Fruit fly (Drosophila melanogaster): ENCODE results near the gene CG43783.
A peak's percentile ranks its signal among the peaks of the same experiment; 100 is the strongest.

CG43783 gene

dm6 chr3L:8974478-8975477, 20.7 kb upstream of the CG43783 start, which contains the start of the genes pix and Srp68 (continued):
- TF ChIP-seq CG1602 (GFP tag; optimal IDR thresholded peaks at IDR 0.05), result peak; percentile 53
- peak; percentile 30 for TF ChIP-seq kay (GFP tag; optimal IDR thresholded peaks at IDR 0.05)
- TF ChIP-seq CG13123 (GFP tag; optimal IDR thresholded peaks at IDR 0.05), result peak; percentile 34
- TF ChIP-seq CG8944 (GFP tag; optimal IDR thresholded peaks at IDR 0.05), result no peak
- TF ChIP-seq mirr (GFP tag; optimal IDR thresholded peaks at IDR 0.05), result no peak
- peak; percentile 32 for TF ChIP-seq CG4854 (GFP tag; optimal IDR thresholded peaks at IDR 0.05)
- no peak for TF ChIP-seq Elba2 (GFP tag; optimal IDR thresholded peaks at IDR 0.05)
- TF ChIP-seq Mrtf (GFP tag; IDR thresholded peaks at IDR 0.05), result no peak
- peak; percentile 81 for TF ChIP-seq CG10543 (GFP tag; optimal IDR thresholded peaks at IDR 0.05)
- TF ChIP-seq CG6683 (GFP tag; optimal IDR thresholded peaks at IDR 0.05), result peak; percentile 18
- TF ChIP-seq Hmx (GFP tag; optimal IDR thresholded peaks at IDR 0.05), result no peak
- TF ChIP-seq Bgb (GFP tag; IDR thresholded peaks at IDR 0.05; ENCODE audit: partially characterized antibody), result peak; percentile 47; the same call in 1 of the 2 replicates
- TF ChIP-seq CG17328 (GFP tag; IDR thresholded peaks at IDR 0.05), result no peak
- TF ChIP-seq gcm (GFP tag; optimal IDR thresholded peaks at IDR 0.05), result peak; percentile 47
- TF ChIP-seq Side (GFP tag; optimal IDR thresholded peaks at IDR 0.05), result no peak
- no peak for TF ChIP-seq grn (GFP tag; optimal IDR thresholded peaks at IDR 0.05)
- peak; percentile 81 for TF ChIP-seq dm (GFP tag; optimal IDR thresholded peaks at IDR 0.05)
- peak; percentile 3 for TF ChIP-seq psq (GFP tag; optimal IDR thresholded peaks at IDR 0.05)
- no peak for TF ChIP-seq HmgD (GFP tag; optimal IDR thresholded peaks at IDR 0.05)
- peak; percentile 19 for TF ChIP-seq CG8089 (GFP tag; optimal IDR thresholded peaks at IDR 0.05)
- TF ChIP-seq Hr51 (GFP tag; optimal IDR thresholded peaks at IDR 0.05), result peak in 1 of 2 experiments; percentile 14
- no peak for TF ChIP-seq gem (tag; optimal IDR thresholded peaks at IDR 0.05)
- peak; percentile 17 for TF ChIP-seq CG30431 (GFP tag; optimal IDR thresholded peaks at IDR 0.05)
- TF ChIP-seq CG11504 (tag; optimal IDR thresholded peaks at IDR 0.05), result no peak
- peak; percentile 30 for TF ChIP-seq CG34376 (GFP tag; optimal IDR thresholded peaks at IDR 0.05)
- TF ChIP-seq nau (GFP tag; optimal IDR thresholded peaks at IDR 0.05), result no peak
- TF ChIP-seq Sin3A (optimal IDR thresholded peaks at IDR 0.05), result peak; percentile 42
- peak; percentile 46 for TF ChIP-seq CG3281 (GFP tag; optimal IDR thresholded peaks at IDR 0.05)
- TF ChIP-seq Usf (GFP tag; optimal IDR thresholded peaks at IDR 0.05), result peak; percentile 44
- TF ChIP-seq Opbp (GFP tag; IDR thresholded peaks at IDR 0.05; ENCODE audit: partially characterized antibody), result peak; percentile 66; the same call in 2 of the 3 replicates
- TF ChIP-seq CG30020 (tag; optimal IDR thresholded peaks at IDR 0.05), result peak; percentile 78
- peak; percentile 16; the same call in 1 of the 2 replicates for TF ChIP-seq tna (GFP tag; IDR thresholded peaks at IDR 0.05; ENCODE audit: partially characterized antibody)
- TF ChIP-seq Camta (GFP tag; optimal IDR thresholded peaks at IDR 0.05), result no peak
- peak; percentile 61 for TF ChIP-seq Hsf (GFP tag; optimal IDR thresholded peaks at IDR 0.05)
- peak; percentile 63 for TF ChIP-seq twi (tag; optimal IDR thresholded peaks at IDR 0.05)
- peak; percentile 80 for TF ChIP-seq CG14860 (GFP tag; IDR thresholded peaks at IDR 0.05; ENCODE audit: partially characterized antibody)
- no peak for TF ChIP-seq CG4730 (GFP tag; IDR thresholded peaks at IDR 0.05)
- TF ChIP-seq gce (GFP tag; IDR thresholded peaks at IDR 0.05), result no peak
- peak; percentile 15 for TF ChIP-seq Mad (GFP tag; optimal IDR thresholded peaks at IDR 0.05)
- peak; percentile 66 for TF ChIP-seq p53 (GFP tag; optimal IDR thresholded peaks at IDR 0.05)
- peak; percentile 47 for TF ChIP-seq zen (tag; optimal IDR thresholded peaks at IDR 0.05)
- TF ChIP-seq CG2129 (GFP tag; IDR thresholded peaks at IDR 0.05; ENCODE audit: partially characterized antibody), result 0 out of 2 replicates have a peak, but pooled peaks have one; percentile 68
- 0 out of 2 replicates have a peak, but pooled peaks have one; percentile 14 for TF ChIP-seq CG31224 (GFP tag; IDR thresholded peaks at IDR 0.05)
- peak; percentile 10 for TF ChIP-seq CG16863 (GFP tag; optimal IDR thresholded peaks at IDR 0.05)
- peak; percentile 74 for TF ChIP-seq CG12155 (GFP tag; optimal IDR thresholded peaks at IDR 0.05)
- TF ChIP-seq CG10147 (GFP tag; optimal IDR thresholded peaks at IDR 0.05), result peak; percentile 63
- peak; percentile 99 for TF ChIP-seq crol (GFP tag; IDR thresholded peaks at IDR 0.05)
- TF ChIP-seq CHES-1-like (GFP tag; optimal IDR thresholded peaks at IDR 0.05), result peak; percentile 45

Measured in whole organism, embryonic.